Worm (Caenorhabditis elegans): Measurements from ENCODE around the gene wdr-83.
A peak's percentile ranks its signal among the peaks of the same experiment; 100 is the strongest.

The wdr-83 gene

ce11 chrII:5047279-5047678 lies 15.8 kb upstream of the wdr-83 start (continued):
- no peak for TF ChIP-seq set-16 (GFP tag; IDR thresholded peaks at IDR 0.05)
- no peak for TF ChIP-seq F37D6.2 (tag; optimal IDR thresholded peaks at IDR 0.05)
- no peak for TF ChIP-seq ces-1 (GFP tag; optimal IDR thresholded peaks at IDR 0.05)
- no peak for TF ChIP-seq spr-1 (tag; optimal IDR thresholded peaks at IDR 0.05)
- no peak for TF ChIP-seq D1046.2 (GFP tag; IDR thresholded peaks at IDR 0.05)
- peak; percentile 54 for TF ChIP-seq nhr-28 (tag; optimal IDR thresholded peaks at IDR 0.05)
- TF ChIP-seq dmd-6 (GFP tag; IDR thresholded peaks at IDR 0.05): peak; percentile 14; the same call in 1 of the 2 replicates
- TF ChIP-seq nhr-6 (tag; optimal IDR thresholded peaks at IDR 0.05): peak; percentile 74
- TF ChIP-seq lsy-2 (tag; optimal IDR thresholded peaks at IDR 0.05): peak in 1 of 2 experiments; percentile 40

ce11 chrII:5046209-5047200 lies 15.0 kb upstream of the wdr-83 start:
- no peak for TF ChIP-seq nhr-41 (GFP tag; IDR thresholded peaks at IDR 0.05)
- TF ChIP-seq mdl-1 (tag; optimal IDR thresholded peaks at IDR 0.05): peak in 1 of 2 experiments; percentile 18
- peak in 1 of 2 experiments; percentile 22 for TF ChIP-seq lsy-2 (tag; optimal IDR thresholded peaks at IDR 0.05)
- TF ChIP-seq zip-11 (GFP tag; IDR thresholded peaks at IDR 0.05): no peak
- TF ChIP-seq hlh-30 (tag; optimal IDR thresholded peaks at IDR 0.05; ENCODE audit: insufficient read depth): peak; percentile 51
- no peak for TF ChIP-seq mdt-29 (GFP tag; IDR thresholded peaks at IDR 0.05)
- peak; percentile 77 for TF ChIP-seq fkh-10 (GFP tag; optimal IDR thresholded peaks at IDR 0.05)
- peak in 1 of 2 experiments; percentile 81 for TF ChIP-seq unc-62 (GFP tag; optimal IDR thresholded peaks at IDR 0.05 in 1 of 2)
- TF ChIP-seq unc-62 (tag; optimal IDR thresholded peaks at IDR 0.05): no peak
- peak; percentile 57 for TF ChIP-seq ces-1 (GFP tag; optimal IDR thresholded peaks at IDR 0.05)

ce11 chrII:5042381-5042930 lies 10.9 kb upstream of the wdr-83 start:
- TF ChIP-seq F10B5.3 (tag; optimal IDR thresholded peaks at IDR 0.05) (no peak), nhr-102 (tag; optimal IDR thresholded peaks at IDR 0.05) (no peak), fkh-10 (GFP tag; optimal IDR thresholded peaks at IDR 0.05) (peak; percentile 9), lin-15B (tag; optimal IDR thresholded peaks at IDR 0.05) (no peak), lsy-2 (tag; optimal IDR thresholded peaks at IDR 0.05) (peak in 1 of 2 experiments; percentile 38), cey-2 (tag; optimal IDR thresholded peaks at IDR 0.05; ENCODE audit: borderline replicate concordance, insufficient read depth) (no peak), unc-62 (GFP tag; optimal IDR thresholded peaks at IDR 0.05 in 1 of 2) (peak in 1 of 2 experiments; percentile 85), unc-62 (tag; optimal IDR thresholded peaks at IDR 0.05) (no peak)

- no peak for TF ChIP-seq set-16 (GFP tag; IDR thresholded peaks at IDR 0.05)
- TF ChIP-seq lsy-2 (tag; optimal IDR thresholded peaks at IDR 0.05): peak in 1 of 2 experiments; percentile 33
- peak; percentile 31; the same call in 1 of the 2 replicates for TF ChIP-seq lin-38 (GFP tag; IDR thresholded peaks at IDR 0.05)
Measured at ce11 chrII:5040631-5041156, 9.2 kb upstream of the wdr-83 start, which contains the start of gene F33G12.7. F33G12.7 (minus strand) TSS chrII:5040681.

- TF ChIP-seq nhr-102 (tag; optimal IDR thresholded peaks at IDR 0.05) (no peak), dpl-1 (GFP tag; optimal IDR thresholded peaks at IDR 0.05) (peak; percentile 21), lir-3 (tag; optimal IDR thresholded peaks at IDR 0.05) (no peak), zfp-2 (tag; optimal IDR thresholded peaks at IDR 0.05) (no peak), snpc-4 (tag; optimal IDR thresholded peaks at IDR 0.05) (no peak), lin-38 (GFP tag; IDR thresholded peaks at IDR 0.05) (peak; percentile 33), snpc-1.2 (GFP tag; IDR thresholded peaks at IDR 0.05) (0 out of 2 replicates have a peak, but pooled peaks have one; percentile 3), ztf-11 (tag; optimal IDR thresholded peaks at IDR 0.05) (no peak), lsy-2 (tag; optimal IDR thresholded peaks at IDR 0.05) (peak in 1 of 2 experiments; percentile 40)
Measured at ce11 chrII:5039912-5040311, 8.4 kb upstream of the wdr-83 start, which contains the start of gene golg-2. golg-2 (minus strand) TSS chrII:5040091.

Measured in whole organism, L4 larva.